Fruit fly (Drosophila melanogaster): ENCODE measurements around the gene CG13310.
A peak's percentile ranks its signal among the peaks of the same experiment; 100 is the strongest.

The CG13310 gene

dm6 chr3L:8765969-8766538 lies 34.3 kb downstream of the CG13310 start (continued):
- peak; percentile 97 for TF ChIP-seq CG4730 (GFP tag; IDR thresholded peaks at IDR 0.05)
- TF ChIP-seq CG7372 (GFP tag; IDR thresholded peaks at IDR 0.05) = peak; percentile 99
- peak; percentile 39; the same call in 1 of the 2 replicates for TF ChIP-seq CG42726 (GFP tag; IDR thresholded peaks at IDR 0.05; ENCODE audit: partially characterized antibody)
- TF ChIP-seq rib (GFP tag; IDR thresholded peaks at IDR 0.05) = peak; percentile 94
- TF ChIP-seq Abd-B (GFP tag; optimal IDR thresholded peaks at IDR 0.05) = peak; percentile 84
- TF ChIP-seq pita (GFP tag; optimal IDR thresholded peaks at IDR 0.05) = no peak
- peak; percentile 98 for TF ChIP-seq Dip3 (GFP tag; optimal IDR thresholded peaks at IDR 0.05)
- peak; percentile 73; the same call in 2 of the 3 replicates for TF ChIP-seq CG14860 (GFP tag; IDR thresholded peaks at IDR 0.05; ENCODE audit: partially characterized antibody)
- TF ChIP-seq phol (tag; optimal IDR thresholded peaks at IDR 0.05) = peak; percentile 98
- TF ChIP-seq hkb (optimal IDR thresholded peaks at IDR 0.05) = no peak
- peak; percentile 96 for TF ChIP-seq hkb (GFP tag; IDR thresholded peaks at IDR 0.05)
- TF ChIP-seq CG18011 (GFP tag; optimal IDR thresholded peaks at IDR 0.05) = peak; percentile 90
- peak; percentile 89 for TF ChIP-seq CG3838 (GFP tag; optimal IDR thresholded peaks at IDR 0.05)
- TF ChIP-seq Dfd (GFP tag; optimal IDR thresholded peaks at IDR 0.05) = no peak
- peak in 1 of 3 experiments; percentile 99 for TF ChIP-seq lola (GFP tag; optimal IDR thresholded peaks at IDR 0.05)
- TF ChIP-seq chm (GFP tag; IDR thresholded peaks at IDR 0.05) = peak; percentile 91
- peak; percentile 45 for TF ChIP-seq CG9797 (GFP tag; optimal IDR thresholded peaks at IDR 0.05)
- no peak for TF ChIP-seq yki (optimal IDR thresholded peaks at IDR 0.05)
- TF ChIP-seq Oli (tag; optimal IDR thresholded peaks at IDR 0.05) = peak; percentile 100
- TF ChIP-seq pfk (GFP tag; optimal IDR thresholded peaks at IDR 0.05) = no peak
- peak; percentile 98 for TF ChIP-seq Med (GFP tag)
- TF ChIP-seq MBD-R2 (GFP tag; IDR thresholded peaks at IDR 0.05) = peak; percentile 90
- no peak for TF ChIP-seq HLHmδ (GFP tag; optimal IDR thresholded peaks at IDR 0.05)
- TF ChIP-seq D19B (GFP tag; optimal IDR thresholded peaks at IDR 0.05) = peak; percentile 87
- peak; percentile 92 for TF ChIP-seq CG11560 (tag; IDR thresholded peaks at IDR 0.05)
- TF ChIP-seq CG9932 (GFP tag; IDR thresholded peaks at IDR 0.05) = peak; percentile 98
- peak; percentile 74 to 100 for TF ChIP-seq eve (GFP tag; optimal IDR thresholded peaks at IDR 0.05)
- peak; percentile 95 for TF ChIP-seq CG12236 (GFP tag; optimal IDR thresholded peaks at IDR 0.05)
- TF ChIP-seq CG7745 (tag; optimal IDR thresholded peaks at IDR 0.05) = peak; percentile 42
- peak; percentile 30 for TF ChIP-seq Dp (GFP tag; optimal IDR thresholded peaks at IDR 0.05)
- peak; percentile 98 for TF ChIP-seq Fer1 (GFP tag; optimal IDR thresholded peaks at IDR 0.05)
- TF ChIP-seq Blimp-1 (GFP tag; optimal IDR thresholded peaks at IDR 0.05) = peak; percentile 95
- peak; percentile 73 for TF ChIP-seq CTCF (GFP tag; optimal IDR thresholded peaks at IDR 0.05)
- TF ChIP-seq Scr (GFP tag; IDR thresholded peaks at IDR 0.05; ENCODE audit: partially characterized antibody) = peak; percentile 44
- TF ChIP-seq BEAF-32 (GFP tag; optimal IDR thresholded peaks at IDR 0.05) = peak; percentile 31
- TF ChIP-seq CG10565 (GFP tag; optimal IDR thresholded peaks at IDR 0.05) = peak; percentile 94
- peak; percentile 96 for TF ChIP-seq NC2β (GFP tag; optimal IDR thresholded peaks at IDR 0.05)
- TF ChIP-seq GATAe (GFP tag; conservative IDR thresholded peaks at IDR 0.05) = peak; percentile 87
- peak in 1 of 2 experiments; percentile 8 for TF ChIP-seq tll (GFP tag; optimal IDR thresholded peaks at IDR 0.05)
- no peak for TF ChIP-seq usp (GFP tag; optimal IDR thresholded peaks at IDR 0.05)
- TF ChIP-seq Dip2 (GFP tag; IDR thresholded peaks at IDR 0.05) = peak; percentile 78
- TF ChIP-seq Hey (tag; optimal IDR thresholded peaks at IDR 0.05) = peak; percentile 91
- peak; percentile 27 for TF ChIP-seq gfzf (GFP tag; optimal IDR thresholded peaks at IDR 0.05)
- peak; percentile 98 for TF ChIP-seq tgo (GFP tag; IDR thresholded peaks at IDR 0.05)
- peak; percentile 99 for TF ChIP-seq dysf (GFP tag; IDR thresholded peaks at IDR 0.05)
- peak; percentile 98 for TF ChIP-seq CG3847 (GFP tag; IDR thresholded peaks at IDR 0.05)
- peak; percentile 97 for TF ChIP-seq peb (GFP tag; IDR thresholded peaks at IDR 0.05)
- TF ChIP-seq Gsc (GFP tag; IDR thresholded peaks at IDR 0.05) = peak; percentile 96
- TF ChIP-seq Hmr (GFP tag; optimal IDR thresholded peaks at IDR 0.05) = peak; percentile 99
- peak; percentile 97 for TF ChIP-seq Dbx (GFP tag; IDR thresholded peaks at IDR 0.05)
- no peak for TF ChIP-seq CG15479 (GFP tag; optimal IDR thresholded peaks at IDR 0.05)

All from whole organism, embryonic.